Worm (Caenorhabditis elegans): ENCODE data around the gene F32B6.4.

Gene F32B6.4

DNA sequence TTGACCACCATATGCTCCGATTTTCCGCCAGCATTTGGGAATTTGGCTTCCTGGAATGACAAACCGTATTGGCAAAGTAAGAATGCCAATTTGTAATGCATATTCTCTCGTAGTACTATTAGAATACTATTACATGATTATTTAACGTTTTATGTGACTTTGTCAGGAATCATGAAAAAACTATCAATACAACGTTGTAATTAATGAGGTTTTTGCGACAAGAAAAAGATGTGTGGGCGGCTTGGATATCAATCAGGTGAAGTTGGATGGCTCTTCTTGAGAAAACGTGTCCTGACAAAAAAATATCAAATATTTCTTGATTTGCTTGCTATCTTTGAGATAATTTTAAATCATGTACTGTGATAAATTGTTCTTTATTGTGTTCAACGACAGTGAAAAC, 43.8 kb downstream of the F32B6.4 start, which contains the start of gene K07F5.7:
TSS of gene K07F5.7 (minus strand) at position 101 of the 400 bp plus-strand sequence.
- TF ChIP-seq fos-1 (tag; optimal IDR thresholded peaks at IDR 0.05) (no peak), elt-3 (tag; optimal IDR thresholded peaks at IDR 0.05) (no peak), mml-1 (tag; optimal IDR thresholded peaks at IDR 0.05) (no peak), sea-2 (GFP tag; optimal IDR thresholded peaks at IDR 0.05) (no peak)

- TF ChIP-seq ceh-9 (tag; optimal IDR thresholded peaks at IDR 0.05) (no peak), nhr-28 (tag; optimal IDR thresholded peaks at IDR 0.05) (no peak), pqm-1 (tag; optimal IDR thresholded peaks at IDR 0.05) (no peak), nhr-77 (tag; optimal IDR thresholded peaks at IDR 0.05) (no peak), mml-1 (tag; optimal IDR thresholded peaks at IDR 0.05) (no peak), nhr-12 (tag; optimal IDR thresholded peaks at IDR 0.05) (no peak), aly-2 (tag; optimal IDR thresholded peaks at IDR 0.05) (no peak), fos-1 (tag; optimal IDR thresholded peaks at IDR 0.05) (no peak), nhr-237 (tag; optimal IDR thresholded peaks at IDR 0.05) (no peak), skn-1 (tag; optimal IDR thresholded peaks at IDR 0.05) (no peak), ztf-4 (tag; optimal IDR thresholded peaks at IDR 0.05) (no peak), nhr-23 (tag; optimal IDR thresholded peaks at IDR 0.05) (no peak), ceh-16 (tag; optimal IDR thresholded peaks at IDR 0.05) (no peak), nhr-11 (tag; optimal IDR thresholded peaks at IDR 0.05) (no peak), ZK546.5 (tag; optimal IDR thresholded peaks at IDR 0.05) (no peak), snpc-4 (tag; optimal IDR thresholded peaks at IDR 0.05) (no peak), nhr-43 (tag; optimal IDR thresholded peaks at IDR 0.05; ENCODE audit: poor library complexity, severe bottlenecking) (no peak), elt-1 (tag; optimal IDR thresholded peaks at IDR 0.05) (no peak), ceh-28 (tag; optimal IDR thresholded peaks at IDR 0.05) (no peak)
Observed at ce11 chrIV:9846574-9846973, 45.3 kb downstream of the F32B6.4 start, which contains the start of gene K07F5.6. K07F5.6 (minus strand) TSS chrIV:9846674.

ce11 chrIV:9843760-9844159, 48.1 kb downstream of the F32B6.4 start, which contains the start of gene nspd-2:
nspd-2 (plus strand) TSS chrIV:9844060.
- TF ChIP-seq skn-1 (tag; optimal IDR thresholded peaks at IDR 0.05) (no peak), sea-2 (GFP tag; optimal IDR thresholded peaks at IDR 0.05) (no peak), eor-1 (tag; optimal IDR thresholded peaks at IDR 0.05) (no peak), pqm-1 (tag; optimal IDR thresholded peaks at IDR 0.05) (no peak), fkh-10 (GFP tag; optimal IDR thresholded peaks at IDR 0.05) (no peak), daf-12 (tag; optimal IDR thresholded peaks at IDR 0.05) (no peak), lsy-12 (tag; optimal IDR thresholded peaks at IDR 0.05) (no peak), unc-39 (tag; optimal IDR thresholded peaks at IDR 0.05) (no peak), tbx-2 (tag; optimal IDR thresholded peaks at IDR 0.05) (no peak), nhr-77 (tag; optimal IDR thresholded peaks at IDR 0.05) (no peak), aly-2 (tag; optimal IDR thresholded peaks at IDR 0.05) (no peak), unc-62 (GFP tag; optimal IDR thresholded peaks at IDR 0.05) (no peak), pha-4 (tag; optimal IDR thresholded peaks at IDR 0.05) (no peak), lin-39 (tag; optimal IDR thresholded peaks at IDR 0.05) (no peak), zag-1 (tag; optimal IDR thresholded peaks at IDR 0.05) (no peak), snpc-4 (tag; optimal IDR thresholded peaks at IDR 0.05) (no peak), nhr-25 (tag; optimal IDR thresholded peaks at IDR 0.05) (no peak), elt-3 (tag; optimal IDR thresholded peaks at IDR 0.05) (no peak)

DNA sequence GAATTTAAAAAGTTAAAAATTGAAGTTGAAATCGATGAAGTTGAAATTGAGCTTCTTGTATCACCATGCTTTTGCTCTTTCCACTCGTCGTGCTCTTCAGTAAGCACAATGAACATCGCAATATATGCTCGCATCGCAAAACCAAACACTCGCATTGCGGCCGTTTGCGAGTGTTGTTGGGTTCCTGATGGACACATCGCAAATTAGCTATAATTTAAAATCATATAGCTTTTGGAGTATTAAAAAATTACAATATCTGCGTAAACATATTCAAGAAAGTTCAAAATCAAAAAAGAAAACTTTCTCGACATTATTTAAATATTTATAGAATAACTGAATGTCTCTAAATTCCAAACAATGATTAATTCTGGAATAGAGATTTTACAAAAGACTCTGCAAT, 49.8 kb downstream of the F32B6.4 start, which contains the start of gene K07F5.17:
TSS of gene K07F5.17 (plus strand) at position 301 of the 400 bp plus-strand sequence.
- TF ChIP-seq mml-1 (tag; optimal IDR thresholded peaks at IDR 0.05) (no peak), skn-1 (tag; optimal IDR thresholded peaks at IDR 0.05) (no peak), nhr-25 (tag; optimal IDR thresholded peaks at IDR 0.05) (no peak), ama-1 (optimal IDR thresholded peaks at IDR 0.05) (no peak), nhr-23 (tag; optimal IDR thresholded peaks at IDR 0.05) (no peak), nhr-11 (tag; optimal IDR thresholded peaks at IDR 0.05) (no peak), fos-1 (tag; optimal IDR thresholded peaks at IDR 0.05) (no peak)

- no peak for TF ChIP-seq pha-4 (tag; optimal IDR thresholded peaks at IDR 0.05)
- TF ChIP-seq nhr-23 (tag; optimal IDR thresholded peaks at IDR 0.05): no peak
Observed at ce11 chrIV:9840984-9841590, 50.8 kb downstream of the F32B6.4 start, which contains the start of the genes kin-24 and msp-56. kin-24 (minus strand) TSS chrIV:9841084. msp-56 (plus strand) TSS chrIV:9841540.
